Fruit fly (Drosophila melanogaster): Measurements from ENCODE around the gene FucT6.

The FucT6 gene

dm6 chrX:11709799-11710720, at the start of gene FucT6 (continued):
- TF ChIP-seq dysf (GFP tag; IDR thresholded peaks at IDR 0.05): no peak
- no peak for TF ChIP-seq CG15073 (GFP tag; optimal IDR thresholded peaks at IDR 0.05)
- TF ChIP-seq Nf-YC (tag; optimal IDR thresholded peaks at IDR 0.05): peak; percentile 26
- TF ChIP-seq Asciz (GFP tag; optimal IDR thresholded peaks at IDR 0.05): no peak
- TF ChIP-seq Dll (GFP tag; IDR thresholded peaks at IDR 0.05; ENCODE audit: partially characterized antibody): peak; percentile 83
- TF ChIP-seq zf30C (GFP tag; optimal IDR thresholded peaks at IDR 0.05): no peak
- no peak for TF ChIP-seq insv (GFP tag; optimal IDR thresholded peaks at IDR 0.05)
- TF ChIP-seq CG13123 (GFP tag; optimal IDR thresholded peaks at IDR 0.05): no peak
- TF ChIP-seq pnt (GFP tag; optimal IDR thresholded peaks at IDR 0.05): no peak
- no peak for TF ChIP-seq CG17802 (tag; optimal IDR thresholded peaks at IDR 0.05)
- no peak for TF ChIP-seq Dbx (GFP tag; IDR thresholded peaks at IDR 0.05)
- no peak for TF ChIP-seq schlank (tag; optimal IDR thresholded peaks at IDR 0.05)
- TF ChIP-seq ftz-f1 (GFP tag; optimal IDR thresholded peaks at IDR 0.05): no peak
- TF ChIP-seq CG11504 (tag; optimal IDR thresholded peaks at IDR 0.05): no peak
- no peak for TF ChIP-seq D (optimal IDR thresholded peaks at IDR 0.05)
- TF ChIP-seq D (GFP tag; optimal IDR thresholded peaks at IDR 0.05): no peak
- no peak for TF ChIP-seq CG4730 (GFP tag; IDR thresholded peaks at IDR 0.05)
- no peak for TF ChIP-seq abd-A (tag; optimal IDR thresholded peaks at IDR 0.05)
- no peak for TF ChIP-seq chn (GFP tag; optimal IDR thresholded peaks at IDR 0.05)
- TF ChIP-seq tll (GFP tag; optimal IDR thresholded peaks at IDR 0.05): no peak
- TF ChIP-seq CG4328 (GFP tag; optimal IDR thresholded peaks at IDR 0.05): no peak
- no peak for TF ChIP-seq az2 (GFP tag; optimal IDR thresholded peaks at IDR 0.05)
- no peak for TF ChIP-seq Blimp-1 (GFP tag; optimal IDR thresholded peaks at IDR 0.05)
- peak; percentile 63; the same call in 2 of the 3 replicates for TF ChIP-seq CG11560 (tag; IDR thresholded peaks at IDR 0.05)
- no peak for TF ChIP-seq ind (GFP tag; optimal IDR thresholded peaks at IDR 0.05)
- TF ChIP-seq zen (tag; optimal IDR thresholded peaks at IDR 0.05): peak; percentile 21
- no peak for TF ChIP-seq Elba2 (GFP tag; optimal IDR thresholded peaks at IDR 0.05)
- no peak for TF ChIP-seq CG6765 (GFP tag; optimal IDR thresholded peaks at IDR 0.05)
- no peak for TF ChIP-seq CG3407 (GFP tag; optimal IDR thresholded peaks at IDR 0.05)
- no peak for TF ChIP-seq CG4820 (GFP tag; optimal IDR thresholded peaks at IDR 0.05)
- no peak for TF ChIP-seq Adf1 (GFP tag; IDR thresholded peaks at IDR 0.05)
- no peak for TF ChIP-seq pum (GFP tag; optimal IDR thresholded peaks at IDR 0.05)
- peak; percentile 58 for TF ChIP-seq CoRest (tag; optimal IDR thresholded peaks at IDR 0.05)
- TF ChIP-seq eve (GFP tag; optimal IDR thresholded peaks at IDR 0.05): no peak
- no peak for TF ChIP-seq CG10462 (GFP tag; optimal IDR thresholded peaks at IDR 0.05)
- no peak for TF ChIP-seq cas (GFP tag; IDR thresholded peaks at IDR 0.05)
- peak; percentile 17 for TF ChIP-seq pho (GFP tag; optimal IDR thresholded peaks at IDR 0.05)
- no peak for TF ChIP-seq Six4 (GFP tag; optimal IDR thresholded peaks at IDR 0.05)
- TF ChIP-seq CG6854 (GFP tag; optimal IDR thresholded peaks at IDR 0.05): peak; percentile 5
- no peak for TF ChIP-seq Nf-YA (GFP tag; IDR thresholded peaks at IDR 0.05)
- peak in 1 of 2 experiments; percentile 67 for TF ChIP-seq Pdp1 (GFP tag; optimal IDR thresholded peaks at IDR 0.05)
- peak; percentile 98 for TF ChIP-seq CG15514 (GFP tag; optimal IDR thresholded peaks at IDR 0.05)
- no peak for TF ChIP-seq ham (GFP tag; IDR thresholded peaks at IDR 0.05)
- TF ChIP-seq CG7963 (GFP tag; IDR thresholded peaks at IDR 0.05; ENCODE audit: partially characterized antibody): peak; percentile 85
- TF ChIP-seq run (tag; optimal IDR thresholded peaks at IDR 0.05): no peak
- no peak for TF ChIP-seq CG4360 (GFP tag; IDR thresholded peaks at IDR 0.05)
- TF ChIP-seq cg (GFP tag; optimal IDR thresholded peaks at IDR 0.05): peak; percentile 54
- TF ChIP-seq cwo (GFP tag; optimal IDR thresholded peaks at IDR 0.05): peak; percentile 21
- TF ChIP-seq CG1024 (GFP tag; IDR thresholded peaks at IDR 0.05): no peak

All from whole organism, embryonic.